Worm (Caenorhabditis elegans) whole organism, late embryonic: ENCODE results near the gene catp-2.

ENCODE experiments used
- C08G9.2 ChIP-seq: sonication (generic microtip); optimal IDR thresholded peaks from 2 replicates; lab custom pipeline; 2016; ENCODE audit warnings: mild to moderate bottlenecking, missing genetic modification characterization, moderate library complexity, missing compliant biosample characterization
- F13H6.1 ChIP-seq: sonication (generic microtip); optimal IDR thresholded peaks from 2 replicates; lab custom pipeline; 2016; ENCODE audit warnings: missing genetic modification characterization, missing compliant biosample characterization
- K09A11.1 ChIP-seq: sonication (generic microtip); optimal IDR thresholded peaks from 2 replicates; lab custom pipeline; 2017; ENCODE audit warnings: antibody characterized with exemption, mild to moderate bottlenecking, missing genetic modification characterization, missing compliant biosample characterization; ENCODE audit not compliant: insufficient read depth
- T23F11.4 ChIP-seq: fragments of 200-800 bp; sonication (Bioruptor generic); optimal IDR thresholded peaks from 2 replicates; lab custom pipeline; 2018; ENCODE audit warnings: mild to moderate bottlenecking, missing genetic modification characterization, missing compliant biosample characterization
- Y22D7AL.16 ChIP-seq: sonication (generic microtip); optimal IDR thresholded peaks from 2 replicates; lab custom pipeline; 2016; ENCODE audit warnings: missing genetic modification characterization, missing compliant biosample characterization
- ama-1 ChIP-seq: fragments of 150-350 bp; optimal IDR thresholded peaks from 2 replicates; lab custom pipeline; 2014
- ceh-19 ChIP-seq: fragments of 200-800 bp; sonication (Bioruptor generic); optimal IDR thresholded peaks from 2 replicates; lab custom pipeline; 2018; ENCODE audit warnings: mild to moderate bottlenecking, missing genetic modification characterization, missing compliant biosample characterization
- ceh-2 ChIP-seq: sonication (generic microtip); optimal IDR thresholded peaks from 2 replicates; lab custom pipeline; 2016; ENCODE audit warnings: missing genotype, missing genetic modification characterization, missing compliant biosample characterization
- ceh-30 ChIP-seq: fragments of 150-350 bp; optimal IDR thresholded peaks from 2 replicates; lab custom pipeline; 2014; ENCODE audit warnings: missing biosample characterization, missing genetic modification characterization
- ceh-31 ChIP-seq: sonication (generic microtip); optimal IDR thresholded peaks from 2 replicates; lab custom pipeline; 2016; ENCODE audit warnings: missing genetic modification characterization, missing compliant biosample characterization
- ceh-48 ChIP-seq: sonication (generic microtip); optimal IDR thresholded peaks from 2 replicates; lab custom pipeline; 2016; ENCODE audit warnings: missing genetic modification characterization, inconsistent platforms, missing compliant biosample characterization
- ceh-6 ChIP-seq: fragments of 200-800 bp; sonication (Bioruptor generic); optimal IDR thresholded peaks from 2 replicates; lab custom pipeline; 2018; ENCODE audit warnings: mild to moderate bottlenecking, missing genetic modification characterization, missing compliant biosample characterization
- dve-1 ChIP-seq: sonication (generic microtip); optimal IDR thresholded peaks from 2 replicates; lab custom pipeline; 2017; ENCODE audit warnings: antibody characterized with exemption, mild to moderate bottlenecking, missing genetic modification characterization, missing compliant biosample characterization
- elt-2 ChIP-seq: sonication (generic microtip); optimal IDR thresholded peaks from 2 replicates; lab custom pipeline; 2016; ENCODE audit warnings: missing genetic modification reagents, missing genetic modification characterization, missing compliant biosample characterization
- elt-4 ChIP-seq: sonication (generic microtip); optimal IDR thresholded peaks from 2 replicates; lab custom pipeline; 2016; ENCODE audit warnings: missing genetic modification characterization, missing compliant biosample characterization
- ets-4 ChIP-seq: sonication (generic microtip); optimal IDR thresholded peaks from 2 replicates; lab custom pipeline; 2016; ENCODE audit warnings: missing genetic modification characterization, missing compliant biosample characterization
- eyg-1 ChIP-seq: sonication (generic microtip); optimal IDR thresholded peaks from 2 replicates; lab custom pipeline; 2016; ENCODE audit warnings: missing genotype, missing genetic modification characterization, missing compliant biosample characterization
- fkh-10 ChIP-seq: fragments of 150-350 bp; optimal IDR thresholded peaks from 2 replicates; lab custom pipeline; 2014; ENCODE audit warnings: missing biosample characterization, missing genetic modification reagents, missing genetic modification characterization
- fkh-6 ChIP-seq: sonication (generic microtip); optimal IDR thresholded peaks from 2 replicates; lab custom pipeline; 2016; ENCODE audit warnings: missing genetic modification characterization, missing compliant biosample characterization
- hlh-15 ChIP-seq: sonication (generic microtip); optimal IDR thresholded peaks from 2 replicates; lab custom pipeline; 2016; ENCODE audit warnings: missing genetic modification characterization, missing compliant biosample characterization
- hlh-30 ChIP-seq: sonication (generic microtip); optimal IDR thresholded peaks from 2 replicates; lab custom pipeline; 2017; ENCODE audit warnings: antibody characterized with exemption, missing genetic modification characterization, missing compliant biosample characterization; ENCODE audit not compliant: insufficient read depth
- hlh-6 ChIP-seq: sonication (generic microtip); optimal IDR thresholded peaks from 2 replicates; lab custom pipeline; 2016; ENCODE audit warnings: missing genotype, missing genetic modification characterization, missing compliant biosample characterization
- lim-6 ChIP-seq: sonication (generic microtip); optimal IDR thresholded peaks from 2 replicates; lab custom pipeline; 2016; ENCODE audit warnings: missing genetic modification characterization, missing compliant biosample characterization
- madf-2 ChIP-seq: sonication (generic microtip); optimal IDR thresholded peaks from 2 replicates; lab custom pipeline; 2017; ENCODE audit warnings: missing genetic modification characterization, missing compliant biosample characterization
- nhr-11 ChIP-seq: fragments of 150-350 bp; optimal IDR thresholded peaks from 2 replicates; lab custom pipeline; 2014; ENCODE audit warnings: missing biosample characterization, missing genetic modification characterization
- pat-9 ChIP-seq: fragments of 200-800 bp; sonication (Bioruptor generic); optimal IDR thresholded peaks from 2 replicates; lab custom pipeline; 2018; ENCODE audit warnings: mild to moderate bottlenecking, missing genetic modification characterization, moderate library complexity, missing compliant biosample characterization
- pha-4 ChIP-seq: fragments of 150-350 bp; optimal IDR thresholded peaks from 2 replicates; lab custom pipeline; 2018; ENCODE audit warnings: missing biosample characterization, missing genetic modification reagents, missing genetic modification characterization
- pqm-1 ChIP-seq: sonication (generic microtip); optimal IDR thresholded peaks from 2 replicates; lab custom pipeline; 2016; ENCODE audit warnings: missing genetic modification characterization, missing compliant biosample characterization
- pros-1 ChIP-seq: fragments of 150-350 bp; optimal IDR thresholded peaks from 2 replicates; lab custom pipeline; 2014; ENCODE audit warnings: missing biosample characterization, missing genetic modification reagents, missing genetic modification characterization
- rnt-1 ChIP-seq: sonication (generic microtip); optimal IDR thresholded peaks from 2 replicates; lab custom pipeline; 2016; ENCODE audit warnings: missing genetic modification characterization, missing compliant biosample characterization
- sox-2 ChIP-seq: fragments of 200-800 bp; sonication (Bioruptor generic); IDR thresholded peaks from 2 replicates; pipeline ENCODE4 v1.3.6; 2022; ENCODE audit warnings: missing genetic modification reagents, missing genetic modification characterization, missing compliant biosample characterization
- syd-9 ChIP-seq: sonication (generic microtip); optimal IDR thresholded peaks from 2 replicates; lab custom pipeline; 2016; ENCODE audit warnings: mild to moderate bottlenecking, missing genetic modification characterization, moderate library complexity, missing compliant biosample characterization
- tbx-2 ChIP-seq: sonication (generic microtip); optimal IDR thresholded peaks from 2 replicates; lab custom pipeline; 2016; ENCODE audit warnings: missing genetic modification characterization, missing compliant biosample characterization
- tbx-7 ChIP-seq: sonication (generic microtip); optimal IDR thresholded peaks from 2 replicates; lab custom pipeline; 2016; ENCODE audit warnings: missing genotype, missing genetic modification characterization, missing compliant biosample characterization
- unc-3 ChIP-seq, 2 experiments: fragments of 200-800 bp in 1 of 2; sonication (Bioruptor generic) in 1 of 2; sonication (generic microtip) in 1 of 2; conservative IDR thresholded peaks in 1 of 2; optimal IDR thresholded peaks in 1 of 2; 2 replicates each; pipeline versions ENCODE4 v1.3.6 to Lab custom; 2016 to 2022; ENCODE audit warnings: missing compliant biosample characterization in 2 of 2, missing genetic modification characterization in 2 of 2, missing genetic modification reagents in 1 of 2
- unc-86 ChIP-seq: sonication (generic microtip); optimal IDR thresholded peaks from 2 replicates; lab custom pipeline; 2016; ENCODE audit warnings: missing genetic modification characterization, missing compliant biosample characterization
- zip-5 ChIP-seq: sonication (generic microtip); optimal IDR thresholded peaks from 2 replicates; lab custom pipeline; 2016; ENCODE audit warnings: missing genetic modification characterization, missing compliant biosample characterization
- ztf-16 ChIP-seq: sonication (generic microtip); optimal IDR thresholded peaks from 2 replicates; lab custom pipeline; 2017; ENCODE audit warnings: missing genetic modification characterization, missing compliant biosample characterization

The catp-2 gene

ce11 chrV:4968775-4969174 is 34.3 kb downstream of the catp-2 start:
- TF ChIP-seq elt-2 (tag; lab: Kevin White, UChicago) = no peak
- no peak for TF ChIP-seq unc-3 (GFP tag; conservative IDR thresholded peaks at IDR 0.05; lab: Robert Waterston, UW)
- no peak for TF ChIP-seq unc-3 (tag; optimal IDR thresholded peaks at IDR 0.05; lab: Kevin White, UChicago)
- no peak for TF ChIP-seq nhr-11 (tag; lab: Kevin White, UChicago)
- no peak for TF ChIP-seq pqm-1 (tag; lab: Kevin White, UChicago)
- no peak for TF ChIP-seq unc-86
- TF ChIP-seq pha-4 (tag; lab: Kevin White, UChicago) = no peak
- no peak for TF ChIP-seq ceh-31
- TF ChIP-seq F13H6.1 (tag; lab: Kevin White, UChicago) = no peak
- TF ChIP-seq dve-1 (tag; lab: Kevin White, UChicago) = no peak
- TF ChIP-seq T23F11.4 = no peak
- no peak for TF ChIP-seq hlh-6 (tag; lab: Kevin White, UChicago)
- no peak for TF ChIP-seq ceh-48 (tag; lab: Kevin White, UChicago)
- no peak for TF ChIP-seq eyg-1 (tag; lab: Kevin White, UChicago)
- TF ChIP-seq ceh-6 (GFP tag; lab: Kevin White, UChicago) = no peak
- no peak for TF ChIP-seq zip-5 (tag; lab: Kevin White, UChicago)
- TF ChIP-seq K09A11.1 = no peak
- TF ChIP-seq ceh-19 = no peak
- TF ChIP-seq hlh-15 = no peak
- TF ChIP-seq, all 69 proteins: peak for 0

DNA sequence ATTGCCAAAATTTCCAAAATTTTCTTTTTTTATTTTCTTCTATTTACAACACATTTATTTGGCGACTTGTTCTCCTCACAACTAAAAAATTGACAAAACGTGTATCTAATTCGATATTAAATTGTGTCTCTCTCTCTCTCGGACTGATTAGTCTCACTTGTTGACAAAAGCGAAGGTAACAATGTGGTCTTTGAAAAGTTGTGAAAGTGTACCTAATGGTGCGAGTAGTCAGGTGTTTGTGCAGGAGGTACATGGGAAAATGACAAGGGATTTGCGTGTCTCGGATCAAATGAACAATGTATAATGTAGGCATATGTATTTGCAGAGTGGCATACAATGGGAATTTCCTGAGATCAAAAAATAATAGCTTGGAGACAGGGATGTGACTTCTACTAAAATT is 35.0 kb downstream of the catp-2 start:
- TF ChIP-seq madf-2 (tag; lab: Kevin White, UChicago) (no peak), elt-4 (tag; lab: Kevin White, UChicago) (no peak), C08G9.2 (tag; lab: Kevin White, UChicago) (no peak), fkh-10 (GFP tag; lab: Kevin White, UChicago) (no peak), rnt-1 (no peak), lim-6 (no peak), T23F11.4 (no peak), pha-4 (tag; lab: Kevin White, UChicago) (no peak), pros-1 (tag; lab: Kevin White, UChicago) (no peak), elt-2 (tag; lab: Kevin White, UChicago) (no peak), sox-2 (no peak), dve-1 (tag; lab: Kevin White, UChicago) (no peak), pat-9 (tag; lab: Kevin White, UChicago) (no peak), tbx-7 (tag; lab: Kevin White, UChicago) (no peak), ceh-2 (tag; lab: Kevin White, UChicago) (no peak), ceh-6 (GFP tag; lab: Kevin White, UChicago) (no peak), ets-4 (tag; lab: Kevin White, UChicago) (no peak)

DNA sequence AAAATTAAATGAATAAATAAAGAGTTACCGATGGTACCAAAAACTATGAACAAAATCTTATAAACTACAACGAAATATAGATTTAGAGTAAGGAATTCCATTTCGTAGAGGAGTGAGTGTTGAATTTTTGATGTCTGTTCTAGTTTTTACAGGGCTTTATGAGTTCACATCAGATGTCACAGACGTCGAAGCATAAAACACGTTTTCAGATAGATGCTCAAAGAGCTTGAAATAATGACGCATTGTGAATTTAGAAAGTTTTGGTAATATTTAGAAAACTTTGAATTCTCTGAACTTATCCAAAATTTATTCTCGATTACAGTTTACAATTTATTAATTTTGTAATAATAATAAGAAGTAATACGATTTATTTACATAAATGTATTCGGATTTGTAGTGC is 38.4 kb downstream of the catp-2 start, which contains the start of gene srsx-9:
TSS of gene srsx-9 (minus strand) at position 101 of the 400 bp plus-strand sequence.
- TF ChIP-seq hlh-30 (tag; lab: Kevin White, UChicago) (no peak), hlh-6 (tag; lab: Kevin White, UChicago) (no peak), ceh-31 (no peak), tbx-7 (tag; lab: Kevin White, UChicago) (no peak), hlh-15 (no peak), Y22D7AL.16 (tag; lab: Kevin White, UChicago) (no peak), fkh-6 (tag; lab: Kevin White, UChicago) (no peak), ceh-30 (tag; lab: Kevin White, UChicago) (no peak), syd-9 (tag; lab: Kevin White, UChicago) (no peak), zip-5 (tag; lab: Kevin White, UChicago) (no peak), unc-3 (GFP tag; conservative IDR thresholded peaks at IDR 0.05; lab: Robert Waterston, UW) (no peak), unc-3 (tag; optimal IDR thresholded peaks at IDR 0.05; lab: Kevin White, UChicago) (no peak), tbx-2 (tag; lab: Kevin White, UChicago) (no peak), ama-1 (lab: Kevin White, UChicago) (no peak), ztf-16 (tag; lab: Kevin White, UChicago) (no peak), ceh-48 (tag; lab: Kevin White, UChicago) (no peak)
- TF ChIP-seq, all 69 proteins: peak for 0
